Fruit fly (Drosophila melanogaster) whole organism, adult: ENCODE data around the gene CG43731.

Experiments
- CG12768 ChIP-seq: fragments of 200-800 bp; sonication (Bioruptor generic); optimal IDR thresholded peaks from 2 replicates; lab custom pipeline; 2017; ENCODE audit warnings: missing biosample characterization, missing genetic modification characterization, mild to moderate bottlenecking, moderate library complexity, missing genetic modification reagents
- CG14711 ChIP-seq: fragments of 200-800 bp; sonication (Bioruptor generic); optimal IDR thresholded peaks from 2 replicates; lab custom pipeline; 2018; ENCODE audit warnings: missing biosample characterization, mild to moderate bottlenecking, missing genetic modification characterization, moderate library complexity
- CG33017 ChIP-seq: fragments of 200-800 bp; sonication (Bioruptor generic); optimal IDR thresholded peaks from 2 replicates; lab custom pipeline; 2018; ENCODE audit warnings: missing biosample characterization, mild to moderate bottlenecking, missing genetic modification characterization, moderate library complexity
- Clk ChIP-seq: fragments of 200-800 bp; sonication (Bioruptor generic); optimal IDR thresholded peaks from 2 replicates; lab custom pipeline; 2017; ENCODE audit warnings: missing biosample characterization, missing genetic modification characterization
- Mnt ChIP-seq: fragments of 200-800 bp; sonication (Bioruptor generic); optimal IDR thresholded peaks from 2 replicates; lab custom pipeline; 2016; ENCODE audit warnings: missing biosample characterization, mild to moderate bottlenecking, missing genetic modification characterization
- bab1 ChIP-seq: fragments of 200-800 bp; sonication (Bioruptor generic); optimal IDR thresholded peaks from 3 replicates; lab custom pipeline; 2019; ENCODE audit warnings: missing biosample characterization, mild to moderate bottlenecking, missing genetic modification characterization, moderate library complexity
- cic ChIP-seq: fragments of 200-800 bp; sonication (Bioruptor generic); optimal IDR thresholded peaks from 2 replicates; lab custom pipeline; 2017; ENCODE audit warnings: missing biosample characterization, mild to moderate bottlenecking, missing genetic modification characterization, moderate library complexity
- cnc ChIP-seq, 2 experiments: fragments of >200 bp; optimal IDR thresholded peaks; 2 replicates each; lab custom pipeline; 2017
- tj ChIP-seq: fragments of 200-800 bp; sonication (Bioruptor generic); optimal IDR thresholded peaks from 3 replicates; lab custom pipeline; 2017; ENCODE audit warnings: missing biosample characterization, mild to moderate bottlenecking, missing genetic modification characterization, moderate library complexity

- TF ChIP-seq bab1 (GFP tag; lab: Kevin White, UChicago), result no peak
- no peak for TF ChIP-seq Clk (GFP tag; lab: Kevin White, UChicago)
- TF ChIP-seq CG14711 (tag; lab: Kevin White, UChicago), result no peak
- no peak for TF ChIP-seq cic (GFP tag; lab: Kevin White, UChicago)
- no peak for TF ChIP-seq tj (GFP tag; lab: Kevin White, UChicago)
- TF ChIP-seq CG12768 (GFP tag; lab: Kevin White, UChicago), result no peak
- no peak for TF ChIP-seq cnc (optimal IDR thresholded peaks at IDR 0.05; lab: Kevin White, UChicago)
- no peak for TF ChIP-seq CG33017
- TF ChIP-seq Mnt, result no peak
These were observed 2.5 kb downstream of the CG43731 start for dm6 chr2L:19104383-19104782.
